Fruit fly (Drosophila melanogaster) whole organism, embryonic: ENCODE data around the gene Vajk1.
A peak's percentile ranks its signal among the peaks of the same experiment; 100 is the strongest.

Experiments
- Aef1 ChIP-seq: fragments of 200-800 bp; sonication (Bioruptor generic); IDR thresholded peaks from 3 replicates; pipeline ENCODE4 v1.3.6; 2022; ENCODE audit warnings: missing biosample characterization, missing genetic modification characterization
- CG10959 ChIP-seq: fragments of 200-800 bp; sonication (Bioruptor generic); IDR thresholded peaks from 2 replicates; pipeline ENCODE4 v1.3.6; 2022; ENCODE audit warnings: missing biosample characterization, missing genetic modification characterization
- CG11398 ChIP-seq: fragments of 200-800 bp; sonication (Bioruptor generic); optimal IDR thresholded peaks from 2 replicates; lab custom pipeline; 2016; ENCODE audit warnings: missing biosample characterization, missing genetic modification characterization
- CG12219 ChIP-seq: fragments of 200-800 bp; sonication (Bioruptor generic); optimal IDR thresholded peaks from 3 replicates; lab custom pipeline; 2018; ENCODE audit warnings: missing biosample characterization, mild to moderate bottlenecking, missing genetic modification characterization
- CG13624 ChIP-seq: fragments of 200-800 bp; sonication (Bioruptor generic); optimal IDR thresholded peaks from 2 replicates; lab custom pipeline; 2016; ENCODE audit warnings: missing biosample characterization, missing genetic modification characterization
- CG14710 ChIP-seq: fragments of 200-800 bp; sonication (Bioruptor generic); optimal IDR thresholded peaks from 3 replicates; lab custom pipeline; 2019; ENCODE audit warnings: missing biosample characterization, mild to moderate bottlenecking, missing genetic modification characterization, moderate library complexity
- CG14860 ChIP-seq: fragments of 200-800 bp; sonication (Bioruptor generic); IDR thresholded peaks from 3 replicates; pipeline ENCODE4 v1.3.6; 2022; ENCODE audit warnings: missing biosample characterization, missing genetic modification characterization; ENCODE audit not compliant: partially characterized antibody
- CG1832 ChIP-seq: fragments of 200-800 bp; sonication (Bioruptor generic); optimal IDR thresholded peaks from 2 replicates; lab custom pipeline; 2017; ENCODE audit warnings: missing biosample characterization, mild to moderate bottlenecking, missing genetic modification characterization, inconsistent platforms
- CG18476 ChIP-seq: fragments of 200-800 bp; sonication (Bioruptor generic); optimal IDR thresholded peaks from 2 replicates; lab custom pipeline; 2016; ENCODE audit warnings: missing biosample characterization, mild to moderate bottlenecking, missing genetic modification characterization
- CG2120 ChIP-seq: fragments of 200-800 bp; sonication (Bioruptor generic); optimal IDR thresholded peaks from 3 replicates; lab custom pipeline; 2016; ENCODE audit warnings: missing biosample characterization, missing genetic modification characterization
- CG30020 ChIP-seq: fragments of 200-800 bp; optimal IDR thresholded peaks from 2 replicates; lab custom pipeline; 2019; ENCODE audit warnings: missing biosample characterization, mild to moderate bottlenecking, missing genetic modification characterization, moderate library complexity
- CG4404 ChIP-seq: fragments of 200-800 bp; sonication (Bioruptor generic); IDR thresholded peaks from 2 replicates; pipeline ENCODE4 v1.3.6; 2022; ENCODE audit warnings: missing biosample characterization, missing genetic modification characterization
- CG4617 ChIP-seq: fragments of 200-800 bp; sonication (Bioruptor generic); optimal IDR thresholded peaks from 3 replicates; lab custom pipeline; 2016; ENCODE audit warnings: missing biosample characterization, missing genetic modification characterization, borderline replicate concordance
- CG5180 ChIP-seq: fragments of 200-800 bp; sonication (Bioruptor generic); optimal IDR thresholded peaks from 3 replicates; lab custom pipeline; 2017; ENCODE audit warnings: missing biosample characterization, missing genetic modification characterization, mild to moderate bottlenecking, moderate library complexity, missing genetic modification reagents
- CG8089 ChIP-seq: fragments of 200-800 bp; sonication (Bioruptor generic); optimal IDR thresholded peaks from 3 replicates; lab custom pipeline; 2016; ENCODE audit warnings: missing biosample characterization, missing genetic modification characterization
- CG9437 ChIP-seq: fragments of 200-800 bp; sonication (Bioruptor generic); optimal IDR thresholded peaks from 2 replicates; lab custom pipeline; 2018; ENCODE audit warnings: missing biosample characterization, mild to moderate bottlenecking, missing genetic modification characterization
- CG9609 ChIP-seq: fragments of 200-800 bp; sonication (Bioruptor generic); optimal IDR thresholded peaks from 3 replicates; lab custom pipeline; 2016; ENCODE audit warnings: missing biosample characterization, missing genetic modification characterization
- CG9727 ChIP-seq: fragments of 200-800 bp; sonication (Bioruptor generic); optimal IDR thresholded peaks from 3 replicates; lab custom pipeline; 2017; ENCODE audit warnings: missing biosample characterization, mild to moderate bottlenecking, missing genetic modification characterization
- CG9797 ChIP-seq: fragments of 200-800 bp; sonication (Bioruptor generic); optimal IDR thresholded peaks from 3 replicates; lab custom pipeline; 2018; ENCODE audit warnings: missing biosample characterization, mild to moderate bottlenecking, missing genetic modification characterization
- Dip2 ChIP-seq: fragments of 200-800 bp; sonication (Bioruptor generic); IDR thresholded peaks from 2 replicates; pipeline ENCODE4 v1.3.6; 2022; ENCODE audit warnings: missing biosample characterization, missing genetic modification characterization
- GATAe ChIP-seq: fragments of 200-800 bp; sonication (Bioruptor generic); conservative IDR thresholded peaks from 2 replicates; pipeline ENCODE4 v1.3.6; 2022; ENCODE audit warnings: missing biosample characterization, missing genetic modification characterization
- HLH3B ChIP-seq: fragments of 200-800 bp; sonication (Bioruptor generic); IDR thresholded peaks from 2 replicates; pipeline ENCODE4 v1.3.6; 2022; ENCODE audit warnings: missing biosample characterization, missing genetic modification characterization
- HLHmδ ChIP-seq: fragments of 200-800 bp; sonication (Bioruptor generic); optimal IDR thresholded peaks from 2 replicates; lab custom pipeline; 2018; ENCODE audit warnings: missing biosample characterization, mild to moderate bottlenecking, missing genetic modification characterization, moderate library complexity
- Hand ChIP-seq: fragments of 200-800 bp; sonication (Bioruptor generic); optimal IDR thresholded peaks from 2 replicates; lab custom pipeline; 2017; ENCODE audit warnings: mild to moderate bottlenecking, missing biosample characterization, missing genetic modification reagents, missing genetic modification characterization
- Hmx ChIP-seq: fragments of 200-800 bp; sonication (Bioruptor generic); optimal IDR thresholded peaks from 2 replicates; lab custom pipeline; 2016; ENCODE audit warnings: missing biosample characterization, missing genetic modification characterization
- NK7.1 ChIP-seq: fragments of 200-800 bp; sonication (Bioruptor generic); optimal IDR thresholded peaks from 3 replicates; lab custom pipeline; 2016; ENCODE audit warnings: missing biosample characterization, missing genetic modification characterization
- Neu2 ChIP-seq: fragments of 200-800 bp; sonication (Bioruptor generic); optimal IDR thresholded peaks from 3 replicates; lab custom pipeline; 2016; ENCODE audit warnings: missing biosample characterization, missing genetic modification characterization, borderline replicate concordance
- Side ChIP-seq: fragments of 200-800 bp; sonication (Bioruptor generic); optimal IDR thresholded peaks from 2 replicates; lab custom pipeline; 2016; ENCODE audit warnings: missing biosample characterization, missing genetic modification characterization
- Usf ChIP-seq: fragments of 200-800 bp; sonication (Bioruptor generic); optimal IDR thresholded peaks from 2 replicates; lab custom pipeline; 2017; ENCODE audit warnings: missing genotype, missing biosample characterization, missing genetic modification characterization
- Xbp1 ChIP-seq: fragments of 200-800 bp; sonication (Bioruptor generic); optimal IDR thresholded peaks from 3 replicates; lab custom pipeline; 2016; ENCODE audit warnings: missing biosample characterization, mild to moderate bottlenecking, missing genetic modification characterization
- abd-A ChIP-seq: fragments of 200-800 bp; sonication (Bioruptor generic); optimal IDR thresholded peaks from 3 replicates; lab custom pipeline; 2019; ENCODE audit warnings: missing biosample characterization, mild to moderate bottlenecking, missing genetic modification characterization, moderate library complexity
- chn ChIP-seq: fragments of 200-800 bp; sonication (Bioruptor generic); optimal IDR thresholded peaks from 2 replicates; lab custom pipeline; 2016; ENCODE audit warnings: missing biosample characterization, missing genetic modification characterization
- cwo ChIP-seq: fragments of 200-800 bp; sonication (Bioruptor generic); optimal IDR thresholded peaks from 3 replicates; lab custom pipeline; 2017; ENCODE audit warnings: missing biosample characterization, missing genetic modification characterization, mild to moderate bottlenecking, moderate library complexity, missing genetic modification reagents
- dpn ChIP-seq, 2 experiments: fragments of 200-800 bp; sonication (Bioruptor generic); optimal IDR thresholded peaks; 3 replicates each; lab custom pipeline; 2016; ENCODE audit warnings: missing biosample characterization in 2 of 2, missing genetic modification characterization in 2 of 2
- esg ChIP-seq: fragments of 200-800 bp; sonication (Bioruptor generic); conservative IDR thresholded peaks from 2 replicates; pipeline ENCODE4 v1.3.6; 2022; ENCODE audit warnings: missing biosample characterization, missing genetic modification characterization
- fru ChIP-seq: fragments of >200 bp; optimal IDR thresholded peaks from 2 replicates; lab custom pipeline; 2017
- gro ChIP-seq: fragments of 200-800 bp; sonication (Bioruptor generic); optimal IDR thresholded peaks from 2 replicates; lab custom pipeline; 2016; ENCODE audit warnings: missing biosample characterization, missing genetic modification characterization
- insv ChIP-seq, 2 experiments: fragments of 200-800 bp; sonication (Bioruptor generic); optimal IDR thresholded peaks; 3 replicates each; lab custom pipeline; 2016 to 2018; ENCODE audit warnings: missing biosample characterization in 2 of 2, missing genetic modification characterization in 2 of 2
- lbe ChIP-seq: fragments of 200-800 bp; sonication (Bioruptor generic); optimal IDR thresholded peaks from 2 replicates; lab custom pipeline; 2016; ENCODE audit warnings: missing biosample characterization, mild to moderate bottlenecking, missing genetic modification characterization
- luna ChIP-seq: fragments of 200-800 bp; sonication (Bioruptor generic); optimal IDR thresholded peaks from 2 replicates; lab custom pipeline; 2016; ENCODE audit warnings: missing biosample characterization, missing genetic modification characterization
- pb ChIP-seq: fragments of 200-800 bp; sonication (Bioruptor generic); optimal IDR thresholded peaks from 3 replicates; lab custom pipeline; 2016; ENCODE audit warnings: missing biosample characterization, missing genetic modification characterization
- pnt ChIP-seq: fragments of 200-800 bp; sonication (Bioruptor generic); optimal IDR thresholded peaks from 3 replicates; lab custom pipeline; 2016; ENCODE audit warnings: missing biosample characterization, missing genetic modification characterization
- ro ChIP-seq: fragments of 200-800 bp; sonication (Bioruptor generic); IDR thresholded peaks from 2 replicates; pipeline ENCODE4 v1.3.6; 2022; ENCODE audit warnings: missing biosample characterization, missing genetic modification characterization
- scrt ChIP-seq: fragments of 200-800 bp; sonication (Bioruptor generic); optimal IDR thresholded peaks from 2 replicates; lab custom pipeline; 2018; ENCODE audit warnings: missing biosample characterization, mild to moderate bottlenecking, missing genetic modification characterization, moderate library complexity
- so ChIP-seq: fragments of 200-800 bp; sonication (Bioruptor generic); IDR thresholded peaks from 3 replicates; pipeline ENCODE4 v1.3.6; 2022; ENCODE audit warnings: missing biosample characterization, missing genetic modification characterization
- stwl ChIP-seq: fragments of 200-800 bp; sonication (Bioruptor generic); optimal IDR thresholded peaks from 3 replicates; lab custom pipeline; 2018; ENCODE audit warnings: missing biosample characterization, mild to moderate bottlenecking, missing genetic modification characterization, moderate library complexity
- tgo ChIP-seq: fragments of 200-800 bp; sonication (Bioruptor generic); IDR thresholded peaks from 3 replicates; pipeline ENCODE4 v1.3.6; 2022; ENCODE audit warnings: missing biosample characterization, missing genetic modification characterization
- tna ChIP-seq: fragments of 200-800 bp; sonication (Bioruptor generic); IDR thresholded peaks from 2 replicates; pipeline ENCODE4 v1.3.6; 2022; ENCODE audit warnings: missing biosample characterization, missing genetic modification characterization; ENCODE audit not compliant: partially characterized antibody
- unpg ChIP-seq: fragments of 200-800 bp; sonication (Bioruptor generic); optimal IDR thresholded peaks from 3 replicates; lab custom pipeline; 2018; ENCODE audit warnings: missing biosample characterization, mild to moderate bottlenecking, missing genetic modification characterization, moderate library complexity
- vfl ChIP-seq: fragments of 200-800 bp; sonication (Bioruptor generic); optimal IDR thresholded peaks from 2 replicates; lab custom pipeline; 2016; ENCODE audit warnings: missing biosample characterization, missing genetic modification characterization

The Vajk1 gene

dm6 chr2L:13904331-13904911 is 18.9 kb downstream of the Vajk1 start, which contains the start of gene Smg5 (continued):
- TF ChIP-seq CG4617 (GFP tag; lab: Kevin White, UChicago) (peak; percentile 95), CG8089 (GFP tag; lab: Kevin White, UChicago) (peak; percentile 96), CG30020 (peak; percentile 86), unpg (GFP tag; lab: Kevin White, UChicago) (peak; percentile 94), CG10959 (GFP tag; lab: Robert Waterston, UW) (peak; percentile 97), NK7.1 (GFP tag; lab: Kevin White, UChicago) (peak; percentile 71), CG9727 (GFP tag; lab: Kevin White, UChicago) (peak; percentile 93), Hmx (GFP tag; lab: Kevin White, UChicago) (peak; percentile 76), abd-A (tag; lab: Kevin White, UChicago) (no peak), dpn (GFP tag; optimal IDR thresholded peaks at IDR 0.05; lab: Kevin White, UChicago) (peak; percentile 91 to 97), CG9797 (GFP tag; lab: Kevin White, UChicago) (peak; percentile 56), CG4404 (GFP tag; lab: Robert Waterston, UW) (peak; percentile 98), Xbp1 (GFP tag; lab: Kevin White, UChicago) (peak; percentile 98), cwo (GFP tag; lab: Kevin White, UChicago) (peak; percentile 49), Usf (GFP tag; lab: Kevin White, UChicago) (peak; percentile 79), Dip2 (GFP tag; lab: Robert Waterston, UW) (peak; percentile 68), lbe (GFP tag; lab: Kevin White, UChicago) (peak; percentile 41), vfl (GFP tag; lab: Kevin White, UChicago) (peak; percentile 95), insv (GFP tag; optimal IDR thresholded peaks at IDR 0.05; lab: Kevin White, UChicago) (peak in 1 of 2 experiments; percentile 65), CG12219 (GFP tag; lab: Kevin White, UChicago) (peak; percentile 82), gro (GFP tag; lab: Kevin White, UChicago) (peak; percentile 95), pb (GFP tag; lab: Kevin White, UChicago) (peak; percentile 94), Hand (no peak), CG1832 (GFP tag; lab: Kevin White, UChicago) (no peak), fru (no peak), CG14860 (GFP tag; lab: Robert Waterston, UW) (peak; percentile 97), tgo (GFP tag; lab: Robert Waterston, UW) (peak; percentile 96), tna (GFP tag; lab: Robert Waterston, UW) (peak; percentile 96), so (peak; percentile 91; the same call in 2 of the 3 replicates), CG9437 (GFP tag; lab: Kevin White, UChicago) (peak; percentile 80), CG5180 (GFP tag; lab: Kevin White, UChicago) (no peak), scrt (GFP tag; lab: Kevin White, UChicago) (peak; percentile 14), chn (peak; percentile 98), stwl (tag; lab: Kevin White, UChicago) (peak; percentile 76), Side (GFP tag; lab: Kevin White, UChicago) (peak; percentile 91), HLH3B (GFP tag; lab: Robert Waterston, UW) (peak; percentile 97), Aef1 (peak; percentile 97), CG2120 (peak; percentile 98), GATAe (GFP tag; lab: Robert Waterston, UW) (peak; percentile 86), ro (GFP tag; lab: Robert Waterston, UW) (peak; percentile 84), CG13624 (GFP tag; lab: Kevin White, UChicago) (peak; percentile 96), HLHmδ (GFP tag; lab: Kevin White, UChicago) (peak; percentile 4), CG11398 (GFP tag; lab: Kevin White, UChicago) (peak; percentile 89), esg (peak; percentile 97), CG18476 (GFP tag; lab: Kevin White, UChicago) (peak; percentile 88), pnt (GFP tag; lab: Kevin White, UChicago) (peak; percentile 92), luna (GFP tag; lab: Kevin White, UChicago) (peak; percentile 92), CG9609 (GFP tag; lab: Kevin White, UChicago) (peak; percentile 98), CG14710 (tag; lab: Kevin White, UChicago) (peak; percentile 93), Neu2 (GFP tag; lab: Kevin White, UChicago) (peak; percentile 1)
